Fruit fly (Drosophila melanogaster): Measurements from ENCODE around the gene Naa30A.
A peak's percentile ranks its signal among the peaks of the same experiment; 100 is the strongest.

Naa30A gene

DNA sequence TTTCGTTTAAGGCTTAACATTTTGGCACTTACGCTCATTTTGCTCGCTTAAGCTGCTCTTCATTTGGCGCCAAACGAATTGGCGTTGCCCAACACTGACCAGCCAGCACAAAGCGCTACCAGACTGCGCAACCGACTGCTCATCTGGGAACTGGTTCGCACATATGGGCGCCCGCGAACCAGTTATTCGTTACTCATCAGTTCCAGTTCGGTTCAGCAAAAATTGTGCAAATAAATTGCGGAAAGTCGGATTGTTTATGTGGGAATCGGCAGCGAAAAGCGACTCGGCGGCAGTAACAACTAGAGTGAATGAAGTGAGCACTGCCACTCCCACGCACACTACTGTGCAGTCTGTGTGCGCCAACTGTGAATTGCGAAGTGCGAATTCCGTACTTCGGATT is 51.0 kb downstream of the Naa30A start, which contains the start of gene Rilpl:
Gene Rilpl, plus strand, starts transcription at position 180 of the 400 bp plus-strand sequence.
- TF ChIP-seq CG8478 (optimal IDR thresholded peaks at IDR 0.05) (no peak), CTCF (optimal IDR thresholded peaks at IDR 0.05) (peak; percentile 22 to 26)

Measured in S2 (cell line).